Worm (Caenorhabditis elegans) whole organism, young adult: ENCODE data around the gene maph-1.3.

Source experiments
- B0261.1 ChIP-seq: sonication (generic microtip); optimal IDR thresholded peaks from 2 replicates; lab custom pipeline; 2016; ENCODE audit warnings: mild to moderate bottlenecking, missing genetic modification characterization, moderate library complexity, missing compliant biosample characterization
- B0336.3 ChIP-seq: fragments of 200-800 bp; sonication (Bioruptor generic); IDR thresholded peaks from 2 replicates; pipeline ENCODE4 v1.3.6; 2022; ENCODE audit warnings: missing genetic modification characterization, missing compliant biosample characterization
- C06A6.2 ChIP-seq: fragments of 200-800 bp; sonication (Bioruptor generic); conservative IDR thresholded peaks from 2 replicates; pipeline ENCODE4 v1.3.6; 2022; ENCODE audit warnings: missing genetic modification characterization, missing compliant biosample characterization
- F10E7.11 ChIP-seq: sonication (generic microtip); optimal IDR thresholded peaks from 2 replicates; lab custom pipeline; 2017; ENCODE audit warnings: mild to moderate bottlenecking, missing genetic modification characterization, moderate library complexity, missing compliant biosample characterization
- F37B4.10 ChIP-seq: fragments of 200-800 bp; sonication (Bioruptor generic); IDR thresholded peaks from 2 replicates; pipeline ENCODE4 v1.3.6; 2022; ENCODE audit warnings: missing genetic modification characterization, missing compliant biosample characterization
- F57A8.1 ChIP-seq: fragments of 200-800 bp; sonication (Bioruptor generic); optimal IDR thresholded peaks from 2 replicates; lab custom pipeline; 2018; ENCODE audit warnings: mild to moderate bottlenecking, missing genetic modification characterization, moderate library complexity, missing compliant biosample characterization
- K11D2.4 ChIP-seq: fragments of 200-800 bp; sonication (Bioruptor generic); IDR thresholded peaks from 2 replicates; pipeline ENCODE4 v1.3.6; 2022; ENCODE audit warnings: missing genetic modification reagents, missing genetic modification characterization, missing compliant biosample characterization
- K12H6.12 ChIP-seq: fragments of 200-800 bp; sonication (Bioruptor generic); optimal IDR thresholded peaks from 2 replicates; lab custom pipeline; 2018; ENCODE audit warnings: mild to moderate bottlenecking, missing genetic modification characterization, missing compliant biosample characterization
- Y53F4B.3 ChIP-seq: fragments of 200-800 bp; sonication (Bioruptor generic); IDR thresholded peaks from 2 replicates; pipeline ENCODE4 v1.3.6; 2022; ENCODE audit warnings: missing genetic modification reagents, missing genetic modification characterization, missing compliant biosample characterization
- Y53G8AR.9 ChIP-seq: fragments of 200-800 bp; sonication (Bioruptor generic); conservative IDR thresholded peaks from 2 replicates; pipeline ENCODE4 v1.3.6; 2022; ENCODE audit warnings: missing genetic modification reagents, missing genetic modification characterization, missing compliant biosample characterization
- Y95B8A.8 ChIP-seq: fragments of 200-800 bp; sonication (Bioruptor generic); IDR thresholded peaks from 2 replicates; pipeline ENCODE4 v1.3.6; 2022; ENCODE audit warnings: missing genetic modification reagents, missing genetic modification characterization, missing compliant biosample characterization
- ZK185.1 ChIP-seq: sonication (generic microtip); optimal IDR thresholded peaks from 2 replicates; lab custom pipeline; 2016; ENCODE audit warnings: mild to moderate bottlenecking, missing genetic modification characterization, missing compliant biosample characterization; ENCODE audit not compliant: poor library complexity, severe bottlenecking
- aptf-2 ChIP-seq: fragments of 200-800 bp; sonication (Bioruptor generic); conservative IDR thresholded peaks from 2 replicates; pipeline ENCODE4 v1.3.6; 2022; ENCODE audit warnings: missing genetic modification reagents, missing genetic modification characterization, missing compliant biosample characterization
- atf-7 ChIP-seq: sonication (generic microtip); optimal IDR thresholded peaks from 2 replicates; lab custom pipeline; 2017; ENCODE audit warnings: mild to moderate bottlenecking, missing genetic modification characterization, missing compliant biosample characterization
- bed-1 ChIP-seq: fragments of 200-800 bp; sonication (Bioruptor generic); IDR thresholded peaks from 2 replicates; pipeline ENCODE4 v1.3.6; 2022; ENCODE audit warnings: missing genetic modification reagents, missing genetic modification characterization, missing compliant biosample characterization
- cebp-1 ChIP-seq, 2 experiments: fragments of 200-800 bp in 1 of 2; sonication (Bioruptor generic) in 1 of 2; sonication (generic microtip) in 1 of 2; IDR thresholded peaks in 1 of 2; optimal IDR thresholded peaks in 1 of 2; 2 replicates each; pipeline versions ENCODE4 v1.3.6 to Lab custom; 2017 to 2022; ENCODE audit warnings: missing compliant biosample characterization in 2 of 2, missing genetic modification characterization in 2 of 2, mild to moderate bottlenecking in 1 of 2, missing genetic modification reagents in 1 of 2, moderate library complexity in 1 of 2
- ceh-27 ChIP-seq: fragments of 200-800 bp; sonication (Bioruptor generic); optimal IDR thresholded peaks from 2 replicates; lab custom pipeline; 2018; ENCODE audit warnings: mild to moderate bottlenecking, missing genetic modification characterization, moderate library complexity, missing compliant biosample characterization
- egrh-3 ChIP-seq: fragments of 200-800 bp; sonication (Bioruptor generic); IDR thresholded peaks from 2 replicates; pipeline ENCODE4 v1.3.6; 2022; ENCODE audit warnings: missing genetic modification reagents, missing genetic modification characterization, missing compliant biosample characterization
- ets-4 ChIP-seq: fragments of 200-800 bp; sonication (Bioruptor generic); optimal IDR thresholded peaks from 2 replicates; lab custom pipeline; 2018; ENCODE audit warnings: mild to moderate bottlenecking, missing genetic modification characterization, missing compliant biosample characterization
- fkh-3 ChIP-seq: sonication (generic microtip); optimal IDR thresholded peaks from 2 replicates; lab custom pipeline; 2016; ENCODE audit warnings: mild to moderate bottlenecking, missing genetic modification characterization, missing compliant biosample characterization
- him-1 ChIP-seq: sonication (generic microtip); optimal IDR thresholded peaks from 2 replicates; lab custom pipeline; 2016; ENCODE audit warnings: missing genotype, missing genetic modification reagents, missing genetic modification characterization, missing compliant biosample characterization
- hlh-12 ChIP-seq: sonication (generic microtip); optimal IDR thresholded peaks from 2 replicates; lab custom pipeline; 2016; ENCODE audit warnings: missing genetic modification characterization, missing compliant biosample characterization
- hmg-20 ChIP-seq: fragments of 200-800 bp; sonication (Bioruptor generic); IDR thresholded peaks from 2 replicates; pipeline ENCODE4 v1.3.6; 2022; ENCODE audit warnings: missing genetic modification reagents, missing genetic modification characterization, missing compliant biosample characterization
- hrde-1 ChIP-seq: sonication (generic microtip); optimal IDR thresholded peaks from 2 replicates; lab custom pipeline; 2016; ENCODE audit warnings: missing genetic modification characterization, mild to moderate bottlenecking, missing compliant biosample characterization, moderate library complexity, missing genotype, missing genetic modification reagents, borderline replicate concordance
- hsf-1 ChIP-seq: fragments of 200-800 bp; sonication (Bioruptor generic); IDR thresholded peaks from 2 replicates; pipeline ENCODE4 v1.3.6; 2022; ENCODE audit warnings: missing genetic modification reagents, missing genetic modification characterization, missing compliant biosample characterization
- lin-40 ChIP-seq: sonication (generic microtip); optimal IDR thresholded peaks from 2 replicates; lab custom pipeline; 2016; ENCODE audit warnings: missing genetic modification characterization, mild to moderate bottlenecking, missing compliant biosample characterization, missing genotype, missing genetic modification reagents
- madf-10 ChIP-seq: sonication (generic microtip); optimal IDR thresholded peaks from 2 replicates; lab custom pipeline; 2016; ENCODE audit warnings: mild to moderate bottlenecking, missing genetic modification characterization, missing compliant biosample characterization
- madf-3 ChIP-seq: fragments of 200-800 bp; sonication (Bioruptor generic); IDR thresholded peaks from 2 replicates; pipeline ENCODE4 v1.3.6; 2022; ENCODE audit warnings: missing genetic modification reagents, missing genetic modification characterization, missing compliant biosample characterization
- nhr-27 ChIP-seq: fragments of 200-800 bp; sonication (Bioruptor generic); optimal IDR thresholded peaks from 2 replicates; lab custom pipeline; 2018; ENCODE audit warnings: mild to moderate bottlenecking, missing genetic modification characterization, moderate library complexity, missing compliant biosample characterization
- nhr-90 ChIP-seq: sonication (generic microtip); optimal IDR thresholded peaks from 2 replicates; lab custom pipeline; 2016; ENCODE audit warnings: missing genotype, mild to moderate bottlenecking, missing genetic modification characterization, missing compliant biosample characterization
- rcor-1 ChIP-seq: fragments of 200-800 bp; sonication (Bioruptor generic); IDR thresholded peaks from 2 replicates; pipeline ENCODE4 v1.3.6; 2022; ENCODE audit warnings: missing genetic modification reagents, missing genetic modification characterization, missing compliant biosample characterization
- rec-8 ChIP-seq, 2 experiments: sonication (generic microtip); optimal IDR thresholded peaks; 2 replicates each; lab custom pipeline; 2016; ENCODE audit warnings: mild to moderate bottlenecking in 2 of 2, missing genetic modification characterization in 2 of 2, missing genetic modification reagents in 2 of 2, missing genotype in 2 of 2, missing biosample characterization in 1 of 2, missing compliant biosample characterization in 1 of 2, moderate library complexity in 1 of 2
- sdz-38 ChIP-seq: sonication (generic microtip); optimal IDR thresholded peaks from 2 replicates; lab custom pipeline; 2016; ENCODE audit warnings: missing genotype, missing genetic modification characterization, missing compliant biosample characterization
- snpc-1.3 ChIP-seq: sonication (generic microtip); optimal IDR thresholded peaks from 2 replicates; lab custom pipeline; 2017; ENCODE audit warnings: missing genetic modification characterization, mild to moderate bottlenecking, missing compliant biosample characterization, antibody characterized with exemption, moderate library complexity, missing genotype, missing genetic modification reagents; ENCODE audit not compliant: insufficient read depth
- tbx-9 ChIP-seq: sonication (generic microtip); optimal IDR thresholded peaks from 2 replicates; lab custom pipeline; 2016; ENCODE audit warnings: borderline replicate concordance, missing genetic modification characterization, inconsistent platforms, missing compliant biosample characterization
- unc-130 ChIP-seq: sonication (generic microtip); optimal IDR thresholded peaks from 2 replicates; lab custom pipeline; 2016; ENCODE audit warnings: missing genetic modification reagents, missing genetic modification characterization, missing compliant biosample characterization
- xnd-1 ChIP-seq: sonication (generic microtip); optimal IDR thresholded peaks from 2 replicates; lab custom pipeline; 2016; ENCODE audit warnings: missing genotype, missing genetic modification reagents, missing genetic modification characterization, missing compliant biosample characterization
- ztf-25 ChIP-seq: fragments of 200-800 bp; sonication (Bioruptor generic); IDR thresholded peaks from 2 replicates; pipeline ENCODE4 v1.3.6; 2022; ENCODE audit warnings: missing genetic modification reagents, missing genetic modification characterization, missing compliant biosample characterization
- ztf-3 ChIP-seq: fragments of 200-800 bp; sonication (Bioruptor generic); optimal IDR thresholded peaks from 2 replicates; lab custom pipeline; 2018; ENCODE audit warnings: mild to moderate bottlenecking, missing genetic modification characterization, missing compliant biosample characterization

Gene maph-1.3

DNA sequence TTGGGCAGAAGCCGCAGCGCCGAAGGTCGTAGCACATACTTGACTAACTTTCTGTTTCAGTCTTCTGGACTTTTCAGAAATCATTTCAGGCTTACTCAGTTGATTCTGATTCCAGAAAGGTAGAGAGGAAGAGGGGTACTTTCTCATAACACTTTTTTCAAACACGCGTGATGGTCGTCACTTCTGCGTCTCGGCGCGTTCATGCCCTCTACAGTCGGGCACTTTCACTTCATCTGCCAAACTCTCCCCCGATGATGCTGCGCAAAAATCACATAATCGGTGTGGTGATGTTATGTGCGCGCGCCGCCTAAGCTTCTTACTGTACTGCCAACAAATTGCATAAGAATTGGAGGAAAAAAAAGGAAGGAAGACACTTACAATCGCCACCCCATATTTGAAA, 37.1 kb upstream of the maph-1.3 start:
- TF ChIP-seq fkh-3 (tag; lab: Kevin White, UChicago) (no peak), nhr-90 (tag; lab: Kevin White, UChicago) (no peak), snpc-1.3 (tag; lab: Kevin White, UChicago) (no peak), nhr-27 (tag; lab: Kevin White, UChicago) (no peak), ztf-3 (GFP tag; lab: Kevin White, UChicago) (no peak), ets-4 (GFP tag; lab: Kevin White, UChicago) (no peak), tbx-9 (tag; lab: Kevin White, UChicago) (no peak), ZK185.1 (tag; lab: Kevin White, UChicago) (no peak), madf-3 (GFP tag; lab: Robert Waterston, UW) (no peak), madf-10 (tag; lab: Kevin White, UChicago) (no peak), egrh-3 (no peak), atf-7 (tag; lab: Kevin White, UChicago) (no peak), xnd-1 (tag; lab: Kevin White, UChicago) (no peak), K11D2.4 (no peak), C06A6.2 (GFP tag; lab: Robert Waterston, UW) (no peak), hmg-20 (GFP tag; lab: Robert Waterston, UW) (no peak)

DNA sequence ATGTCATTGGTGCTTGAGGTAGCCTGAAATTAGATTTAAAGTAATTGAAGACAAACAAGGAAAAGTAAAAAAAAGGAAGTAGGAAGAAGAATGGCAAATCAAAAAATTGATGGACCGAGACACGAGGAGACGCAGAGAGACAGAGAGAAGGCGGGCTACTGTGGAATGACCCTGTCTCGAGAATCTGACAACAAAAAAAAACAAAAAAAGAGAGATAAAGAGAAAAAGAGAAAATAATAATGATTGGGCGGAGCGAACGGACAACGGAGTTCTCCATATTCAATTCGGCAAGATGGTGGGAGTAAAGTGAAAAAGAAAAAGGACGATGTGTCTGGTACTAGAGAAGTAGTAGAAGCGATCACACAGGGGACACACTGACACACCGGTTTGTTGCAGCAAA, 35.7 kb upstream of the maph-1.3 start, which contains the start of gene toh-1:
Gene toh-1 (minus strand): TSS at position 23 of the 400 bp plus-strand sequence.
- TF ChIP-seq Y53F4B.3 (GFP tag; lab: Robert Waterston, UW) = no peak
- no peak for TF ChIP-seq madf-3 (GFP tag; lab: Robert Waterston, UW)
- no peak for TF ChIP-seq him-1 (tag; lab: Kevin White, UChicago)
- no peak for TF ChIP-seq lin-40 (tag; lab: Kevin White, UChicago)
- TF ChIP-seq ztf-25 (GFP tag; lab: Robert Waterston, UW) = no peak
- TF ChIP-seq ets-4 (GFP tag; lab: Kevin White, UChicago) = no peak
- no peak for TF ChIP-seq hsf-1 (GFP tag; lab: Robert Waterston, UW)
- TF ChIP-seq Y95B8A.8 = no peak

DNA sequence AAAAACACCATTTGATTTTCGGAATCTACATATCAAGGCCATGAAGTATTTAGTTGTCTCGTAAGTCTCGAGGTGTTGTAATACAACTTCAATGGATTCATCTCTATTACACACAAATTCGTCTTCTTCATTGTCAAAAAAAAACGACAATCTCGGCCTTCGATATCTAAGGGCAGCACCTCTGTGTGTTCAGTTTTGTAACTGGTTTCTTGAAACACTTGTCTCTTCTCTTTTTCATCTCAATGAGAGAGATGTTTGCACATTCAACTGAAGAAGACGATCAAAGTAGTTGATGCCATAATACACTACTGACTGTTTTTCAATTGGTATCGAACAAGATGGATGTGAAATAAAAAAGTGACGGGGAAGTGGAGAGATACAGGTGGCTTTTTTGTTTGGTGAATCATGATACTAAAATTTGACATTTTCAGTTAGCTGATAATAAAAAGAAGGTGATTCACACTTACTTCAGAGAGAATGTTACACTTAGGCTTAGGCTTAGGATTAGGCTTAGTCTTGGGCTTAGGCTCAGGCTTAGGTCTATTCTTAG, 33.2 kb upstream of the maph-1.3 start:
- TF ChIP-seq madf-3 (GFP tag; lab: Robert Waterston, UW) (no peak), lin-40 (tag; lab: Kevin White, UChicago) (peak; percentile 1), ceh-27 (GFP tag; lab: Kevin White, UChicago) (peak; percentile 5), rec-8 (tag; optimal IDR thresholded peaks at IDR 0.05; lab: Kevin White, UChicago) (no peak)

DNA sequence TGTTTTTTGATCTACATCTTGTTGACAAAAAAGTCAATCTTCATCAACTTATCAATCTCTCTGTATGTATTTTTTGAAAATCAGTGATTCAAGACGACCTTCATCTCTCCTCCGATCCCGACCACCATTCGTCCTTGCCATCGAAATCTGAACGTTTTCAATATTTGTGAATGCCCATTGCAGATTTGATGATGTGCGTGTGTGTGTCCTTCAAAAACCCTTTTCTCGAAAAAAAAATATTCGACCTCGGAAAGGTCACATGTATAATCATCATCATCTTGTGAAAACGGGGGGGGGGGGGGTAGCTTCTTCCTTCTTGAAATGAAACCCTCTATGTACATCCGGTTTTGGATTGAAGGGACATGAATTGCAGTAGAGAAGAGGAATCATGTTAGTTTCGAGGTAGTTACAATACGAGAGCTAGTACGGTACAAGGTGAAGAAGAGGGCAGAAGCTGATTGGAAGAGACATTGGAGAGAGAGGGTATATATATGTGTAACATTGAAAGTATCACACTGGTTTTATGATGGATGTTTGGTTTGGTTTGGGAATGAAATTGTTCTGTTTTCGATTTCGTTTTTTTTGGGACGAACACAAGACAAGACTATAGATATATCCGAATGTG, 32.2 kb upstream of the maph-1.3 start:
- TF ChIP-seq cebp-1 (GFP tag; IDR thresholded peaks at IDR 0.05; lab: Robert Waterston, UW) (no peak), cebp-1 (tag; optimal IDR thresholded peaks at IDR 0.05; lab: Kevin White, UChicago) (peak; percentile 3), hrde-1 (tag; lab: Kevin White, UChicago) (no peak), ceh-27 (GFP tag; lab: Kevin White, UChicago) (no peak), K12H6.12 (tag; lab: Kevin White, UChicago) (no peak), F37B4.10 (GFP tag; lab: Robert Waterston, UW) (no peak)

DNA sequence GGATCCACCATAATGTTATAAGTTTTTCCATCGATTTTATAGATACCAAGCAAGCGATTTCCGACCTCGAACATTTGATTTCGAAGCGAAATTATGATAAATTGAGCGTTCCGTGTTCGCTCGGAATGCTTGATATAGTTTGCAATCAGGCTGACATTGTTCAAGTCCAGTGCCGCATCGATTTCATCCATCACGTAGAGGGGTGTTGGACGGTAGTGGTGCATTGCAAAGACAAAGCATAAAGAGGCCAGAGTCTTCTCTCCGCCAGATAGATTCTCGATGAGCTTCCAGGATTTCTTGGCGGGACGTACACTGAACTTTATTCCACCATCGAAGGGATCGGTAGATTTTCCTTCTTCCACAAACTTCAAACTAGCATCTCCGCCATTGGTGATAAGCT, 30.3 kb upstream of the maph-1.3 start:
- TF ChIP-seq B0261.1 = no peak
- TF ChIP-seq rcor-1 (GFP tag; lab: Robert Waterston, UW) = no peak
- TF ChIP-seq madf-3 (GFP tag; lab: Robert Waterston, UW) = no peak
- TF ChIP-seq Y53G8AR.9 = no peak
- no peak for TF ChIP-seq egrh-3
- TF ChIP-seq F10E7.11 (tag; lab: Kevin White, UChicago) = no peak
- TF ChIP-seq sdz-38 = no peak
- TF ChIP-seq bed-1 (GFP tag; lab: Robert Waterston, UW) = no peak
- no peak for TF ChIP-seq madf-10 (tag; lab: Kevin White, UChicago)
- TF ChIP-seq hlh-12 = no peak
- TF ChIP-seq F57A8.1 (GFP tag; lab: Kevin White, UChicago) = no peak
- TF ChIP-seq B0336.3 (GFP tag; lab: Robert Waterston, UW) = no peak
- no peak for TF ChIP-seq unc-130 (GFP tag; lab: Kevin White, UChicago)
- no peak for TF ChIP-seq hmg-20 (GFP tag; lab: Robert Waterston, UW)
- TF ChIP-seq aptf-2 = no peak
